Fruit fly (Drosophila melanogaster) S2 (cell line): Measurements from ENCODE around the gene CG10859.

Source experiments
- CG8478 ChIP-seq: fragments of >200 bp; optimal IDR thresholded peaks from 2 replicates; lab custom pipeline; 2018
- CTCF ChIP-seq, 2 experiments: fragments of >200 bp; optimal IDR thresholded peaks; 2 replicates each; lab custom pipeline; 2018

DNA sequence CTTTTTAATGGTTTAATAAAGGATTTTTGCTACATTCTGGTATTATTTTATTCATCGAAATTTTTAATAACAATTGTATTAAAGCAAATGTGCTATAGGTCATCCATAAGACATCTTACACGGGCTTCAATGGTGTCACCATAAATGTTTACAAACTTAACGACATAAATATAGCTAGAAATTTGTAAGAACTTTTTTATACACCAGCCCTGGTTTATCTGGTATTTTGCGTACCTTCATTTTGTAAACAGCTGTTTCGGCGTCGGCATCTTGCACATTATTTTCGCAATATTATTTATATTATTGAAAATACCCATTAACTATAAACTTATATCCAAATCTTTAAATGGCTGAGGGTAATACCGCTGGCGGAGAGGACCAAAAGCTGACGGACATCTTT is 31.1 kb downstream of the CG10859 start, which contains the start of gene Tap42:
- TF ChIP-seq CTCF (optimal IDR thresholded peaks at IDR 0.05; lab: Kevin White, UChicago): no peak
- TF ChIP-seq CG8478 (lab: Kevin White, UChicago): no peak
